Worm (Caenorhabditis elegans) whole organism, L3 larva: ENCODE measurements around the gene ife-1.

Source experiments
- R02D3.7 ChIP-seq: fragments of 150-350 bp; optimal IDR thresholded peaks from 2 replicates; lab custom pipeline; 2014; ENCODE audit warnings: missing biosample characterization, missing genetic modification characterization
- aly-2 ChIP-seq: fragments of 150-350 bp; optimal IDR thresholded peaks from 2 replicates; lab custom pipeline; 2014; ENCODE audit warnings: missing biosample characterization, missing genetic modification characterization
- ceh-16 ChIP-seq: sonication (generic microtip); optimal IDR thresholded peaks from 2 replicates; lab custom pipeline; 2017; ENCODE audit warnings: missing biosample characterization, missing genetic modification characterization
- daf-12 ChIP-seq: fragments of 150-350 bp; optimal IDR thresholded peaks from 2 replicates; lab custom pipeline; 2014; ENCODE audit warnings: missing biosample characterization, missing genetic modification reagents, missing genetic modification characterization
- fkh-10 ChIP-seq: sonication (generic microtip); optimal IDR thresholded peaks from 2 replicates; lab custom pipeline; 2017; ENCODE audit warnings: missing biosample characterization, missing genetic modification reagents, missing genetic modification characterization
- nhr-12 ChIP-seq: fragments of 150-350 bp; optimal IDR thresholded peaks from 2 replicates; lab custom pipeline; 2014; ENCODE audit warnings: missing biosample characterization, missing genetic modification characterization
- nhr-25 ChIP-seq: sonication (generic microtip); optimal IDR thresholded peaks from 2 replicates; lab custom pipeline; 2017; ENCODE audit warnings: missing biosample characterization, missing genetic modification characterization
- nhr-76 ChIP-seq: fragments of 150-350 bp; sonication (generic microtip); optimal IDR thresholded peaks from 5 replicates; lab custom pipeline; 2014; ENCODE audit warnings: missing biosample characterization, missing genetic modification characterization
- nhr-77 ChIP-seq: fragments of 150-350 bp; optimal IDR thresholded peaks from 2 replicates; lab custom pipeline; 2014; ENCODE audit warnings: missing biosample characterization, missing genetic modification characterization
- pha-4 ChIP-seq: fragments of 150-350 bp; optimal IDR thresholded peaks from 2 replicates; lab custom pipeline; 2014; ENCODE audit warnings: missing biosample characterization, missing genetic modification reagents, missing genetic modification characterization
- unc-39 ChIP-seq: sonication (generic microtip); optimal IDR thresholded peaks from 4 replicates; lab custom pipeline; 2017; ENCODE audit warnings: missing biosample characterization, missing genetic modification characterization
- ztf-11 ChIP-seq: fragments of 150-350 bp; optimal IDR thresholded peaks from 2 replicates; lab custom pipeline; 2014; ENCODE audit warnings: missing biosample characterization, missing genetic modification characterization
- ztf-4 ChIP-seq: fragments of 150-350 bp; optimal IDR thresholded peaks from 2 replicates; lab custom pipeline; 2014; ENCODE audit warnings: missing biosample characterization, missing genetic modification characterization

DNA sequence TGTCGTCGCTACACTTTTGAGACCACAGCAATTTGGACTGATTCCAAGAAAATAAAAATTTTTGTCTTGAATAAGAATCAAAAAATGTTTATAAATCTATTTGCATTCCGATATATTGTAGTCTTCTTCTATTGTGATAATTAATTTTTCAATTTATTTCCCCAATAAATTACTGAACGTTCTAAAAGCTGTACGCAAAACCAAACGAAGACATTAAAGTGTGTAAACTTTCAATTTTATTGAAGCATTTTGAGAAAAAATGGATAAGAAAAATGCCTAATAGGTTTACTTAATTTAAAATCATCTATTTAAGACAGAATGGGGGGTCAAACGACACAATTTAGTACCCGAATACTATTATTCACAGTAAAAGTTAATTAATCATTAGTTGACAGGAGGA is 40.6 kb upstream of the ife-1 start:
- TF ChIP-seq fkh-10 (GFP tag; lab: Kevin White, UChicago) (no peak), ceh-16 (tag; lab: Kevin White, UChicago) (no peak), nhr-77 (tag; lab: Kevin White, UChicago) (no peak), nhr-12 (tag; lab: Kevin White, UChicago) (no peak), nhr-25 (tag; lab: Kevin White, UChicago) (no peak), aly-2 (no peak), ztf-4 (tag; lab: Kevin White, UChicago) (no peak), unc-39 (no peak), nhr-76 (tag; lab: Kevin White, UChicago) (no peak), ztf-11 (tag; lab: Kevin White, UChicago) (no peak), pha-4 (tag; lab: Kevin White, UChicago) (no peak), R02D3.7 (no peak), daf-12 (tag; lab: Kevin White, UChicago) (no peak)
